Fruit fly (Drosophila melanogaster) whole organism, prepupa: ENCODE data around the gene RhoGAP19D.
A peak's percentile ranks its signal among the peaks of the same experiment; 100 is the strongest.

Experiments used
- Blimp-1 ChIP-seq: fragments of 200-800 bp; sonication (Bioruptor generic); optimal IDR thresholded peaks from 3 replicates; lab custom pipeline; 2017; ENCODE audit warnings: missing biosample characterization, missing genetic modification characterization, mild to moderate bottlenecking, moderate library complexity, missing genetic modification reagents
- CG10631 ChIP-seq: fragments of 200-800 bp; sonication (Bioruptor generic); optimal IDR thresholded peaks from 2 replicates; lab custom pipeline; 2016; ENCODE audit warnings: missing biosample characterization, missing genetic modification characterization
- CG10669 ChIP-seq: fragments of 200-800 bp; sonication (Bioruptor generic); optimal IDR thresholded peaks from 3 replicates; lab custom pipeline; 2018; ENCODE audit warnings: missing biosample characterization, mild to moderate bottlenecking, missing genetic modification characterization, moderate library complexity
- CG11762 ChIP-seq: fragments of 200-800 bp; sonication (Bioruptor generic); optimal IDR thresholded peaks from 3 replicates; lab custom pipeline; 2016; ENCODE audit warnings: missing biosample characterization, missing genetic modification characterization; ENCODE audit not compliant: insufficient read depth
- CG15336 ChIP-seq: fragments of 200-800 bp; sonication (Bioruptor generic); IDR thresholded peaks from 2 replicates; pipeline ENCODE4 v1.3.6; 2022; ENCODE audit warnings: missing biosample characterization, missing genetic modification characterization
- CG1621 ChIP-seq: fragments of 200-800 bp; sonication (Bioruptor generic); optimal IDR thresholded peaks from 3 replicates; lab custom pipeline; 2018; ENCODE audit warnings: missing biosample characterization, mild to moderate bottlenecking, missing genetic modification characterization
- CG3032 ChIP-seq: fragments of 200-800 bp; optimal IDR thresholded peaks from 2 replicates; lab custom pipeline; 2019; ENCODE audit warnings: missing biosample characterization, mild to moderate bottlenecking, missing genetic modification characterization, moderate library complexity
- CG32006 ChIP-seq: fragments of 200-800 bp; sonication (Bioruptor generic); optimal IDR thresholded peaks from 3 replicates; lab custom pipeline; 2017; ENCODE audit warnings: missing biosample characterization, mild to moderate bottlenecking, missing genetic modification characterization
- CG34406 ChIP-seq: fragments of 200-800 bp; sonication (Bioruptor generic); optimal IDR thresholded peaks from 3 replicates; lab custom pipeline; 2016; ENCODE audit warnings: missing biosample characterization, missing genetic modification characterization
- CG3919 ChIP-seq: fragments of 200-800 bp; sonication (Bioruptor generic); optimal IDR thresholded peaks from 3 replicates; lab custom pipeline; 2016; ENCODE audit warnings: missing biosample characterization, missing genetic modification characterization
- CG4318 ChIP-seq: fragments of 200-800 bp; sonication (Bioruptor generic); optimal IDR thresholded peaks from 3 replicates; lab custom pipeline; 2017; ENCODE audit warnings: missing biosample characterization, mild to moderate bottlenecking, missing genetic modification characterization
- CG6163 ChIP-seq: fragments of 200-800 bp; sonication (Bioruptor generic); IDR thresholded peaks from 3 replicates; pipeline ENCODE4 v1.3.6; 2022; ENCODE audit warnings: missing biosample characterization, missing genetic modification characterization
- CG6276 ChIP-seq: fragments of 200-800 bp; sonication (Bioruptor generic); optimal IDR thresholded peaks from 2 replicates; lab custom pipeline; 2017; ENCODE audit warnings: missing biosample characterization, mild to moderate bottlenecking, missing genetic modification characterization
- CG6792 ChIP-seq: fragments of 200-800 bp; sonication (Bioruptor generic); optimal IDR thresholded peaks from 3 replicates; lab custom pipeline; 2016; ENCODE audit warnings: missing biosample characterization, missing genetic modification characterization
- CG6808 ChIP-seq: fragments of 200-800 bp; sonication (Bioruptor generic); optimal IDR thresholded peaks from 3 replicates; lab custom pipeline; 2017; ENCODE audit warnings: missing biosample characterization, missing genetic modification characterization, mild to moderate bottlenecking, moderate library complexity, missing genetic modification reagents
- CG7368 ChIP-seq: fragments of 200-800 bp; sonication (Bioruptor generic); optimal IDR thresholded peaks from 3 replicates; lab custom pipeline; 2016; ENCODE audit warnings: missing biosample characterization, missing genetic modification characterization
- CG8119 ChIP-seq: fragments of 200-800 bp; sonication (Bioruptor generic); IDR thresholded peaks from 3 replicates; pipeline ENCODE4 v1.3.6; 2022; ENCODE audit warnings: missing biosample characterization, missing genetic modification characterization
- CG8319 ChIP-seq: fragments of 200-800 bp; sonication (Bioruptor generic); optimal IDR thresholded peaks from 3 replicates; lab custom pipeline; 2016; ENCODE audit warnings: missing biosample characterization, missing genetic modification characterization
- CG8632 ChIP-seq: fragments of 200-800 bp; sonication (Bioruptor generic); optimal IDR thresholded peaks from 3 replicates; lab custom pipeline; 2016; ENCODE audit warnings: missing biosample characterization, missing genetic modification characterization
- CG9139 ChIP-seq: fragments of 200-800 bp; sonication (Bioruptor generic); optimal IDR thresholded peaks from 3 replicates; lab custom pipeline; 2017; ENCODE audit warnings: missing biosample characterization, mild to moderate bottlenecking, missing genetic modification characterization
- Eip75B ChIP-seq: fragments of 200-800 bp; sonication (Bioruptor generic); optimal IDR thresholded peaks from 3 replicates; lab custom pipeline; 2016; ENCODE audit warnings: missing biosample characterization, missing genetic modification characterization
- Eip78C ChIP-seq: fragments of 200-800 bp; sonication (Bioruptor generic); peaks from one replicate; lab custom pipeline; 2016; ENCODE audit warnings: missing biosample characterization, missing genetic modification characterization
- Eip93F ChIP-seq: fragments of 200-800 bp; sonication (Bioruptor generic); optimal IDR thresholded peaks from 2 replicates; lab custom pipeline; 2016; ENCODE audit warnings: missing biosample characterization, mild to moderate bottlenecking, missing genetic modification characterization
- Ets21C ChIP-seq: fragments of 200-800 bp; sonication (Bioruptor generic); optimal IDR thresholded peaks from 3 replicates; lab custom pipeline; 2016; ENCODE audit warnings: missing biosample characterization, missing genetic modification characterization
- Ets96B ChIP-seq: fragments of 200-800 bp; optimal IDR thresholded peaks from 2 replicates; lab custom pipeline; 2019; ENCODE audit warnings: missing biosample characterization, mild to moderate bottlenecking, missing genetic modification characterization, moderate library complexity
- Hr38 ChIP-seq: sonication (Bioruptor generic); optimal IDR thresholded peaks from 2 replicates; lab custom pipeline; 2016; ENCODE audit warnings: missing biosample characterization, missing genetic modification characterization
- Lpt ChIP-seq: fragments of 200-800 bp; sonication (Bioruptor generic); optimal IDR thresholded peaks from 3 replicates; lab custom pipeline; 2016; ENCODE audit warnings: missing biosample characterization, missing genetic modification characterization
- Met ChIP-seq: fragments of 200-800 bp; sonication (Bioruptor generic); optimal IDR thresholded peaks from 3 replicates; lab custom pipeline; 2016; ENCODE audit warnings: missing biosample characterization, missing genetic modification characterization
- OdsH ChIP-seq: fragments of 200-800 bp; sonication (Bioruptor generic); optimal IDR thresholded peaks from 3 replicates; lab custom pipeline; 2016; ENCODE audit warnings: missing biosample characterization, missing genetic modification characterization
- Smox ChIP-seq: fragments of 200-800 bp; sonication (Bioruptor generic); optimal IDR thresholded peaks from 3 replicates; lab custom pipeline; 2016; ENCODE audit warnings: missing biosample characterization, missing genetic modification characterization
- Sox102F ChIP-seq: fragments of 200-800 bp; sonication (Bioruptor generic); optimal IDR thresholded peaks from 2 replicates; lab custom pipeline; 2016; ENCODE audit warnings: missing biosample characterization, mild to moderate bottlenecking, missing genetic modification characterization
- Sox14 ChIP-seq: fragments of 200-800 bp; sonication (Bioruptor generic); optimal IDR thresholded peaks from 3 replicates; lab custom pipeline; 2016; ENCODE audit warnings: missing biosample characterization, missing genetic modification characterization
- Sox15 ChIP-seq: fragments of 200-800 bp; sonication (Bioruptor generic); optimal IDR thresholded peaks from 3 replicates; lab custom pipeline; 2016; ENCODE audit warnings: missing biosample characterization, missing genetic modification characterization
- achi ChIP-seq: fragments of 200-800 bp; sonication (Bioruptor generic); optimal IDR thresholded peaks from 3 replicates; lab custom pipeline; 2016; ENCODE audit warnings: missing biosample characterization, missing genetic modification characterization
- acj6 ChIP-seq: fragments of 200-800 bp; sonication (Bioruptor generic); optimal IDR thresholded peaks from 3 replicates; lab custom pipeline; 2016; ENCODE audit warnings: missing biosample characterization, missing genetic modification characterization
- cyc ChIP-seq: fragments of 200-800 bp; sonication (Bioruptor generic); optimal IDR thresholded peaks from 3 replicates; lab custom pipeline; 2016; ENCODE audit warnings: missing biosample characterization, missing genetic modification characterization
- dsx ChIP-seq: fragments of 200-800 bp; optimal IDR thresholded peaks from 3 replicates; lab custom pipeline; 2019; ENCODE audit warnings: missing biosample characterization, mild to moderate bottlenecking, missing genetic modification characterization, moderate library complexity; ENCODE audit not compliant: poor library complexity, severe bottlenecking
- eg ChIP-seq: fragments of 200-800 bp; sonication (Bioruptor generic); IDR thresholded peaks from 3 replicates; pipeline ENCODE4 v1.3.6; 2022; ENCODE audit warnings: missing biosample characterization, missing genetic modification characterization
- esn ChIP-seq: fragments of 200-800 bp; sonication (Bioruptor generic); optimal IDR thresholded peaks from 2 replicates; lab custom pipeline; 2016; ENCODE audit warnings: missing biosample characterization, mild to moderate bottlenecking, missing genetic modification characterization, moderate library complexity
- fd59A ChIP-seq: fragments of 200-800 bp; sonication (Bioruptor generic); optimal IDR thresholded peaks from 2 replicates; lab custom pipeline; 2017; ENCODE audit warnings: missing biosample characterization, mild to moderate bottlenecking, missing genetic modification characterization, missing genetic modification reagents
- fd85E ChIP-seq: fragments of 200-800 bp; sonication (Bioruptor generic); optimal IDR thresholded peaks from 3 replicates; lab custom pipeline; 2016; ENCODE audit warnings: missing biosample characterization, missing genetic modification characterization
- fkh ChIP-seq: fragments of 200-800 bp; sonication (Bioruptor generic); optimal IDR thresholded peaks from 3 replicates; lab custom pipeline; 2017; ENCODE audit warnings: missing biosample characterization, mild to moderate bottlenecking, missing genetic modification characterization, moderate library complexity
- lz ChIP-seq: fragments of 200-800 bp; sonication (Bioruptor generic); optimal IDR thresholded peaks from 3 replicates; lab custom pipeline; 2016; ENCODE audit warnings: missing biosample characterization, missing genetic modification characterization
- net ChIP-seq: fragments of 200-800 bp; sonication (Bioruptor generic); optimal IDR thresholded peaks from 3 replicates; lab custom pipeline; 2016; ENCODE audit warnings: missing biosample characterization, missing genetic modification characterization
- pdm3 ChIP-seq: fragments of 200-800 bp; sonication (Bioruptor generic); optimal IDR thresholded peaks from 3 replicates; lab custom pipeline; 2016; ENCODE audit warnings: missing biosample characterization, missing genetic modification characterization
- salr ChIP-seq, 2 experiments: fragments of 200-800 bp; sonication (Bioruptor generic); optimal IDR thresholded peaks; 3 replicates each; lab custom pipeline; 2016 to 2018; ENCODE audit warnings: missing biosample characterization in 2 of 2, missing genetic modification characterization in 2 of 2, mild to moderate bottlenecking in 1 of 2
- ss ChIP-seq, 2 experiments: fragments of 200-800 bp; sonication (Bioruptor generic); optimal IDR thresholded peaks; 2 replicates in 1 of 2; 3 replicates in 1 of 2; lab custom pipeline; 2017 to 2018; ENCODE audit warnings: mild to moderate bottlenecking in 2 of 2, missing biosample characterization in 2 of 2, missing genetic modification characterization in 2 of 2, moderate library complexity in 1 of 2
- svp ChIP-seq: fragments of 200-800 bp; sonication (Bioruptor generic); peaks from one replicate; lab custom pipeline; 2016; ENCODE audit warnings: missing biosample characterization, missing genetic modification characterization

The RhoGAP19D gene

DNA sequence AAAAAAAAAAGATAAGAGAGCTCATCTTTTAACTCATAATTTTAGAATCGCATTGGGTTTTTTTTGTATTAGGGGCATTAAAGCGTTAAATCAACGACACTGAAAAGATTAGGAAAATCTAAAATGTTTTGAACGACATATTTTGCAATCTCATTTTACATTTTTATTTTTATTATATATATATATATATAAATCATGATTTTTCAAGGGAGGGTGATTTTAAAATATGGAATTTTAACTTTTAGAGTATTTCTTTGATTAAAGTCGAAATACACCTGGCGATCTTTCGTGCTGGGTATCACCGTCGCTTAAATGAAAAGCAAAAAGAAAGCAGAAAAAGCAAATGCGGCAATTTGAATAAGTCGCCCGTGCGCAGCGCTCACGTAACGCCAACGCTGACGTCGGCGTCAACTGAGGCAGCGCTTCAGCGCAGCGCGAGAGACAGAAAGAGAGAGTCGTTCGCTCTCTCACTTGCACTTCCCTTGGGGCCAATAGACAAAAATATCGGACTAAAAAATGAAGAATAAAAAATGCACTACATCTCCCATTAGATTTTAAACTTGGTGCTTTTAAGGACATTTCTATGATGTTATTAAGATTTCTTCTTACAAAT, 21.0 kb downstream of the RhoGAP19D start (continued):
- no peak for TF ChIP-seq CG10669 (GFP tag; lab: Kevin White, UChicago)
- TF ChIP-seq Lpt (GFP tag; lab: Kevin White, UChicago): no peak
- TF ChIP-seq Smox: no peak
- TF ChIP-seq Met (GFP tag; lab: Kevin White, UChicago): no peak
- no peak for TF ChIP-seq Blimp-1
- peak; percentile 11 for TF ChIP-seq CG8632 (GFP tag; lab: Kevin White, UChicago)
- peak; percentile 14 for TF ChIP-seq acj6
- no peak for TF ChIP-seq ss (GFP tag; optimal IDR thresholded peaks at IDR 0.05; lab: Kevin White, UChicago)
- peak; percentile 83 for TF ChIP-seq CG32006 (GFP tag; lab: Kevin White, UChicago)
- no peak for TF ChIP-seq svp (GFP tag; lab: Kevin White, UChicago)
- TF ChIP-seq CG4318 (GFP tag; lab: Kevin White, UChicago): peak; percentile 39
- peak; percentile 21; the same call in 1 of the 3 replicates for TF ChIP-seq eg
- no peak for TF ChIP-seq esn (GFP tag; lab: Kevin White, UChicago)
- TF ChIP-seq dsx (GFP tag; lab: Kevin White, UChicago): no peak
- TF ChIP-seq, all 60 proteins: peak for 12

DNA sequence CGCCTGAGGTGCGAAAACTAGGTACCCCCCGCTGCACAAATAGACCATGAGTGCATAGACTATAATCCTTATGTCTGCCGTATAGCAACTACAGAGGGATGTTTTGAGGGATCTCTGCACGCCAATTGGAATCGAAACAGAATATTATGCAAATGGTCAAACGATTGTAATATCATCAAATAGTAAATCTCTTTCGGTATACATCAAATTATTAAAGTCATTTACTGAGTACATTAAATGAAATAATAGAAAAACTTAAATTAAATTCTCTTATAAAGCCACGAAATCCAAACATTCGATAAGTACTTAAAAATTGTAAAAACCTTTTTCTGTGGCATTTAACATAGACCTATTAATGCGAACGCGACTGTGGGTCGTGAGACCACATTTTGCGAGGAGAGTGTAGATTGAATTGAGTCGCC, 21.8 kb downstream of the RhoGAP19D start:
- no peak for TF ChIP-seq Eip93F
- TF ChIP-seq CG8319: peak; percentile 61
- TF ChIP-seq fkh (GFP tag; lab: Kevin White, UChicago): peak; percentile 24
- TF ChIP-seq net (GFP tag; lab: Kevin White, UChicago): peak; percentile 80
- TF ChIP-seq CG3032 (tag; lab: Kevin White, UChicago): peak; percentile 65
- peak; percentile 74 for TF ChIP-seq CG10669 (GFP tag; lab: Kevin White, UChicago)
- TF ChIP-seq CG8119: peak; percentile 69
- TF ChIP-seq Smox: peak; percentile 65
- peak; percentile 51 for TF ChIP-seq acj6
- 0 out of 3 replicates have a peak, but pooled peaks have one; percentile 23 for TF ChIP-seq CG6163
- peak; percentile 35 for TF ChIP-seq CG9139 (GFP tag; lab: Kevin White, UChicago)
- TF ChIP-seq Eip78C (GFP tag; lab: Kevin White, UChicago): peak; percentile 96
- peak; percentile 58 for TF ChIP-seq CG11762 (GFP tag; lab: Kevin White, UChicago)
- peak; percentile 66 for TF ChIP-seq Eip75B (GFP tag; lab: Kevin White, UChicago)
- peak; percentile 61 for TF ChIP-seq OdsH
- peak; percentile 51; the same call in 1 of the 3 replicates for TF ChIP-seq eg
- TF ChIP-seq Ets96B (tag; lab: Kevin White, UChicago): peak; percentile 62
- TF ChIP-seq Sox102F (GFP tag; lab: Kevin White, UChicago): peak; percentile 57
- TF ChIP-seq pdm3 (GFP tag; lab: Kevin White, UChicago): peak; percentile 76
- TF ChIP-seq CG1621 (tag; lab: Kevin White, UChicago): peak; percentile 15
- peak; percentile 64 for TF ChIP-seq achi (GFP tag; lab: Kevin White, UChicago)
- TF ChIP-seq Sox14 (GFP tag; lab: Kevin White, UChicago): peak; percentile 77
- peak; percentile 59 for TF ChIP-seq CG34406 (GFP tag; lab: Kevin White, UChicago)
- TF ChIP-seq CG10631: peak; percentile 62
- TF ChIP-seq Sox15 (GFP tag; lab: Kevin White, UChicago): peak; percentile 66
- TF ChIP-seq CG7368 (GFP tag; lab: Kevin White, UChicago): peak; percentile 76
- TF ChIP-seq lz (GFP tag; lab: Kevin White, UChicago): peak; percentile 71
- peak; percentile 20 for TF ChIP-seq fd85E (GFP tag; lab: Kevin White, UChicago)
- TF ChIP-seq CG6276 (GFP tag; lab: Kevin White, UChicago): peak; percentile 87
- TF ChIP-seq CG15336 (GFP tag; lab: Robert Waterston, UW): peak; percentile 70
- TF ChIP-seq CG3919: peak; percentile 81
- no peak for TF ChIP-seq Hr38 (GFP tag; lab: Kevin White, UChicago)
- TF ChIP-seq Ets21C (GFP tag; lab: Kevin White, UChicago): peak; percentile 28
- TF ChIP-seq salr (GFP tag; optimal IDR thresholded peaks at IDR 0.05; lab: Kevin White, UChicago): peak in 1 of 2 experiments; percentile 73
- peak; percentile 61 for TF ChIP-seq fd59A (GFP tag; lab: Kevin White, UChicago)
- peak; percentile 75 for TF ChIP-seq cyc (GFP tag; lab: Kevin White, UChicago)
- TF ChIP-seq dsx (GFP tag; lab: Kevin White, UChicago): peak; percentile 51
- peak; percentile 61 for TF ChIP-seq CG8632 (GFP tag; lab: Kevin White, UChicago)
- TF ChIP-seq CG6808: peak; percentile 82
- peak; percentile 70 for TF ChIP-seq CG6792 (GFP tag; lab: Kevin White, UChicago)
